Fruit fly (Drosophila melanogaster) whole organism, embryonic: ENCODE data around the gene pbl.

Experiments used
- BEAF-32 ChIP-seq: fragments of 200-800 bp; sonication (Bioruptor generic); optimal IDR thresholded peaks from 3 replicates; lab custom pipeline; 2017; ENCODE audit warnings: missing biosample characterization, missing genetic modification characterization, mild to moderate bottlenecking, moderate library complexity, missing genetic modification reagents
- CG10267 ChIP-seq: fragments of 200-800 bp; sonication (Bioruptor generic); optimal IDR thresholded peaks from 2 replicates; lab custom pipeline; 2018; ENCODE audit warnings: missing biosample characterization, mild to moderate bottlenecking, missing genetic modification characterization, moderate library complexity
- CG11093 ChIP-seq: fragments of 200-800 bp; sonication (Bioruptor generic); IDR thresholded peaks from 3 replicates; pipeline ENCODE4 v1.3.6; 2022; ENCODE audit warnings: missing biosample characterization, missing genetic modification characterization
- CG12744 ChIP-seq: fragments of 200-800 bp; sonication (Bioruptor generic); optimal IDR thresholded peaks from 2 replicates; lab custom pipeline; 2016; ENCODE audit warnings: missing biosample characterization, missing genetic modification characterization
- CG13424 ChIP-seq: fragments of 200-800 bp; sonication (Bioruptor generic); optimal IDR thresholded peaks from 2 replicates; lab custom pipeline; 2019; ENCODE audit warnings: missing biosample characterization, mild to moderate bottlenecking, missing genetic modification characterization, moderate library complexity
- CG1603 ChIP-seq: fragments of 200-800 bp; sonication (Bioruptor generic); optimal IDR thresholded peaks from 2 replicates; lab custom pipeline; 2019; ENCODE audit warnings: missing biosample characterization, mild to moderate bottlenecking, missing genetic modification characterization, moderate library complexity
- CG1647 ChIP-seq: fragments of 200-800 bp; sonication (Bioruptor generic); optimal IDR thresholded peaks from 3 replicates; lab custom pipeline; 2016; ENCODE audit warnings: missing biosample characterization, missing genetic modification characterization
- CG2199 ChIP-seq: fragments of 200-800 bp; sonication (Bioruptor generic); IDR thresholded peaks from 3 replicates; pipeline ENCODE4 v1.3.6; 2022; ENCODE audit warnings: missing biosample characterization, missing genetic modification characterization
- CG30020 ChIP-seq: fragments of 200-800 bp; optimal IDR thresholded peaks from 2 replicates; lab custom pipeline; 2019; ENCODE audit warnings: missing biosample characterization, mild to moderate bottlenecking, missing genetic modification characterization, moderate library complexity
- CG31365 ChIP-seq: fragments of 200-800 bp; sonication (Bioruptor generic); optimal IDR thresholded peaks from 2 replicates; lab custom pipeline; 2018; ENCODE audit warnings: missing biosample characterization, mild to moderate bottlenecking, missing genetic modification characterization
- CG33213 ChIP-seq: fragments of 200-800 bp; sonication (Bioruptor generic); optimal IDR thresholded peaks from 3 replicates; lab custom pipeline; 2016; ENCODE audit warnings: missing biosample characterization, missing genetic modification characterization
- CG34224 ChIP-seq: fragments of 200-800 bp; sonication (Bioruptor generic); IDR thresholded peaks from 3 replicates; pipeline ENCODE4 v1.3.6; 2022; ENCODE audit warnings: missing biosample characterization, missing genetic modification characterization; ENCODE audit not compliant: partially characterized antibody
- CG3838 ChIP-seq: fragments of 200-800 bp; sonication (Bioruptor generic); optimal IDR thresholded peaks from 3 replicates; lab custom pipeline; 2016; ENCODE audit warnings: missing biosample characterization, missing genetic modification characterization
- CG3847 ChIP-seq: fragments of 200-800 bp; sonication (Bioruptor generic); IDR thresholded peaks from 2 replicates; pipeline ENCODE4 v1.3.6; 2022; ENCODE audit warnings: missing biosample characterization, missing genetic modification characterization
- CG4707 ChIP-seq: fragments of 200-800 bp; sonication (Bioruptor generic); optimal IDR thresholded peaks from 2 replicates; lab custom pipeline; 2018; ENCODE audit warnings: missing biosample characterization, mild to moderate bottlenecking, missing genetic modification characterization, moderate library complexity
- CG6791 ChIP-seq: fragments of 200-800 bp; sonication (Bioruptor generic); IDR thresholded peaks from 3 replicates; pipeline ENCODE4 v1.3.6; 2022; ENCODE audit warnings: missing biosample characterization, missing genetic modification characterization; ENCODE audit not compliant: partially characterized antibody
- CG8281 ChIP-seq: fragments of 200-800 bp; sonication (Bioruptor generic); optimal IDR thresholded peaks from 2 replicates; lab custom pipeline; 2018; ENCODE audit warnings: missing biosample characterization, mild to moderate bottlenecking, missing genetic modification characterization, moderate library complexity
- CG8290 ChIP-seq, 3 experiments: fragments of 200-800 bp; sonication (Bioruptor generic); optimal IDR thresholded peaks; 2 replicates each; lab custom pipeline; 2016 to 2019; ENCODE audit warnings: missing biosample characterization in 3 of 3, missing genetic modification characterization in 3 of 3, mild to moderate bottlenecking in 2 of 3, moderate library complexity in 1 of 3
- CG9797 ChIP-seq: fragments of 200-800 bp; sonication (Bioruptor generic); optimal IDR thresholded peaks from 3 replicates; lab custom pipeline; 2018; ENCODE audit warnings: missing biosample characterization, mild to moderate bottlenecking, missing genetic modification characterization
- Doc3 ChIP-seq: fragments of 200-800 bp; sonication (Bioruptor generic); IDR thresholded peaks from 3 replicates; pipeline ENCODE4 v1.3.6; 2022; ENCODE audit warnings: missing biosample characterization, missing genetic modification characterization; ENCODE audit not compliant: partially characterized antibody
- E2f2 ChIP-seq: fragments of 200-800 bp; sonication (Bioruptor generic); IDR thresholded peaks from 2 replicates; pipeline ENCODE4 v1.3.6; 2022; ENCODE audit warnings: missing biosample characterization, missing genetic modification characterization
- Ets65A ChIP-seq: fragments of 200-800 bp; sonication (Bioruptor generic); peaks from one replicate; lab custom pipeline; 2016; ENCODE audit warnings: missing biosample characterization, missing genetic modification characterization
- Ets97D ChIP-seq: fragments of 200-800 bp; sonication (Bioruptor generic); optimal IDR thresholded peaks from 3 replicates; lab custom pipeline; 2016; ENCODE audit warnings: missing biosample characterization, missing genetic modification characterization
- Fer2 ChIP-seq: fragments of 200-800 bp; sonication (Bioruptor generic); optimal IDR thresholded peaks from 2 replicates; lab custom pipeline; 2018; ENCODE audit warnings: missing biosample characterization, mild to moderate bottlenecking, missing genetic modification characterization, moderate library complexity
- Lhr ChIP-seq: fragments of 200-800 bp; sonication (Bioruptor generic); optimal IDR thresholded peaks from 3 replicates; lab custom pipeline; 2017; ENCODE audit warnings: mild to moderate bottlenecking, missing biosample characterization, missing genetic modification reagents, missing genetic modification characterization
- Lpt ChIP-seq: fragments of >200 bp; optimal IDR thresholded peaks from 2 replicates; lab custom pipeline; 2018; ENCODE audit warnings: missing biosample characterization, missing genetic modification characterization
- Myb ChIP-seq: fragments of 200-800 bp; sonication (Bioruptor generic); optimal IDR thresholded peaks from 2 replicates; lab custom pipeline; 2016; ENCODE audit warnings: missing biosample characterization, missing genetic modification characterization
- NC2β ChIP-seq: fragments of 200-800 bp; sonication (Bioruptor generic); optimal IDR thresholded peaks from 2 replicates; lab custom pipeline; 2016; ENCODE audit warnings: missing biosample characterization, missing genetic modification characterization
- Nf-YB ChIP-seq: fragments of 200-800 bp; sonication (Bioruptor generic); optimal IDR thresholded peaks from 3 replicates; lab custom pipeline; 2019; ENCODE audit warnings: missing biosample characterization, mild to moderate bottlenecking, missing genetic modification characterization, moderate library complexity
- Scr ChIP-seq: fragments of 200-800 bp; sonication (Bioruptor generic); IDR thresholded peaks from 2 replicates; pipeline ENCODE4 v1.3.6; 2022; ENCODE audit warnings: missing biosample characterization, missing genetic modification characterization; ENCODE audit not compliant: partially characterized antibody
- Sox100B ChIP-seq: fragments of 200-800 bp; sonication (Bioruptor generic); optimal IDR thresholded peaks from 3 replicates; lab custom pipeline; 2018; ENCODE audit warnings: missing biosample characterization, mild to moderate bottlenecking, missing genetic modification characterization
- Sox102F ChIP-seq: fragments of 200-800 bp; sonication (Bioruptor generic); optimal IDR thresholded peaks from 2 replicates; lab custom pipeline; 2018; ENCODE audit warnings: missing biosample characterization, mild to moderate bottlenecking, missing genetic modification characterization, moderate library complexity
- bbx ChIP-seq: fragments of 200-800 bp; sonication (Bioruptor generic); IDR thresholded peaks from 2 replicates; pipeline ENCODE4 v1.3.6; 2022; ENCODE audit warnings: missing biosample characterization, missing genetic modification characterization; ENCODE audit not compliant: partially characterized antibody
- cas ChIP-seq: fragments of 200-800 bp; sonication (Bioruptor generic); IDR thresholded peaks from 2 replicates; pipeline ENCODE4 v1.3.6; 2022; ENCODE audit warnings: missing biosample characterization, missing genetic modification characterization
- crp ChIP-seq, 2 experiments: fragments of 200-800 bp; sonication (Bioruptor generic); optimal IDR thresholded peaks; 2 replicates in 1 of 2; 3 replicates in 1 of 2; lab custom pipeline; 2017; ENCODE audit warnings: missing biosample characterization in 2 of 2, missing genetic modification characterization in 2 of 2, mild to moderate bottlenecking in 1 of 2, moderate library complexity in 1 of 2
- exex ChIP-seq: fragments of 200-800 bp; sonication (Bioruptor generic); optimal IDR thresholded peaks from 4 replicates; lab custom pipeline; 2018; ENCODE audit warnings: missing biosample characterization, mild to moderate bottlenecking, missing genetic modification characterization, moderate library complexity
- gfzf ChIP-seq: fragments of 200-800 bp; sonication (Bioruptor generic); optimal IDR thresholded peaks from 2 replicates; lab custom pipeline; 2016; ENCODE audit warnings: missing biosample characterization, mild to moderate bottlenecking, missing genetic modification characterization, moderate library complexity
- inv ChIP-seq: fragments of 200-800 bp; sonication (Bioruptor generic); IDR thresholded peaks from 2 replicates; pipeline ENCODE4 v1.3.6; 2022; ENCODE audit warnings: missing biosample characterization, missing genetic modification characterization; ENCODE audit not compliant: partially characterized antibody
- knrl ChIP-seq: fragments of 200-800 bp; sonication (Bioruptor generic); IDR thresholded peaks from 3 replicates; pipeline ENCODE4 v1.3.6; 2022; ENCODE audit warnings: missing biosample characterization, missing genetic modification characterization; ENCODE audit not compliant: partially characterized antibody
- lola ChIP-seq, 3 experiments: fragments of >200 bp in 2 of 3; fragments of 200-800 bp in 1 of 3; sonication (Bioruptor generic) in 1 of 3; optimal IDR thresholded peaks; 2 replicates each; lab custom pipeline; 2017 to 2019; ENCODE audit warnings: missing biosample characterization in 3 of 3, missing genetic modification characterization in 3 of 3, mild to moderate bottlenecking in 1 of 3, moderate library complexity in 1 of 3
- sens ChIP-seq: fragments of 200-800 bp; sonication (Bioruptor generic); peaks from one replicate; lab custom pipeline; 2016; ENCODE audit warnings: missing biosample characterization, missing genetic modification characterization
- stwl ChIP-seq: fragments of 200-800 bp; sonication (Bioruptor generic); optimal IDR thresholded peaks from 3 replicates; lab custom pipeline; 2018; ENCODE audit warnings: missing biosample characterization, mild to moderate bottlenecking, missing genetic modification characterization, moderate library complexity
- sug ChIP-seq: fragments of 200-800 bp; optimal IDR thresholded peaks from 2 replicates; lab custom pipeline; 2019; ENCODE audit warnings: missing biosample characterization, mild to moderate bottlenecking, missing genetic modification characterization, moderate library complexity
- tll ChIP-seq, 2 experiments: fragments of 200-800 bp in 1 of 2; fragments of >200 bp in 1 of 2; sonication (Bioruptor generic) in 1 of 2; optimal IDR thresholded peaks; 2 replicates each; lab custom pipeline; 2017 to 2019; ENCODE audit warnings: missing biosample characterization in 2 of 2, missing genetic modification characterization in 2 of 2, mild to moderate bottlenecking in 1 of 2, moderate library complexity in 1 of 2

Gene pbl

dm6 chr3L:7934200-7934599 lies 22.4 kb upstream of the pbl start:
- no peak for TF ChIP-seq CG3847 (GFP tag; lab: Robert Waterston, UW)
- no peak for TF ChIP-seq NC2β (GFP tag; lab: Kevin White, UChicago)
- 0 out of 3 replicates have a peak, but pooled peaks have one; percentile 40 for TF ChIP-seq CG2199 (GFP tag; lab: Robert Waterston, UW)
- TF ChIP-seq CG6791 (GFP tag; lab: Robert Waterston, UW): no peak
- TF ChIP-seq sug (tag; lab: Kevin White, UChicago): peak; percentile 32
- peak; percentile 86 for TF ChIP-seq exex
- no peak for TF ChIP-seq CG11093 (GFP tag; lab: Robert Waterston, UW)

- TF ChIP-seq gfzf (GFP tag; lab: Kevin White, UChicago) (peak; percentile 70), stwl (tag; lab: Kevin White, UChicago) (peak; percentile 98), Doc3 (GFP tag; lab: Robert Waterston, UW) (peak; percentile 53; the same call in 2 of the 3 replicates), CG1603 (peak; percentile 12), E2f2 (GFP tag; lab: Robert Waterston, UW) (peak; percentile 64), bbx (GFP tag; lab: Robert Waterston, UW) (0 out of 2 replicates have a peak, but pooled peaks have one; percentile 32), crp (GFP tag; optimal IDR thresholded peaks at IDR 0.05; lab: Kevin White, UChicago) (peak in 1 of 2 experiments; percentile 50), CG6791 (GFP tag; lab: Robert Waterston, UW) (peak; percentile 55; the same call in 1 of the 3 replicates), Fer2 (no peak), Ets97D (GFP tag; lab: Kevin White, UChicago) (peak; percentile 7), CG8290 (GFP tag; optimal IDR thresholded peaks at IDR 0.05; lab: Kevin White, UChicago) (peak; percentile 63), CG8290 (tag; optimal IDR thresholded peaks at IDR 0.05; lab: Kevin White, UChicago) (peak; percentile 29 to 53), Lpt (GFP tag; lab: Kevin White, UChicago) (no peak), sens (no peak), knrl (GFP tag; lab: Robert Waterston, UW) (peak; percentile 21; the same call in 1 of the 3 replicates), CG8281 (tag; lab: Kevin White, UChicago) (peak; percentile 55), BEAF-32 (GFP tag; lab: Kevin White, UChicago) (peak; percentile 23), Sox102F (GFP tag; lab: Kevin White, UChicago) (no peak), Scr (GFP tag; lab: Robert Waterston, UW) (peak; percentile 38), Nf-YB (GFP tag; lab: Kevin White, UChicago) (no peak), inv (0 out of 2 replicates have a peak, but pooled peaks have one; percentile 28), CG34224 (no peak), CG3838 (GFP tag; lab: Kevin White, UChicago) (no peak), Myb (GFP tag; lab: Kevin White, UChicago) (peak; percentile 91), Ets65A (GFP tag; lab: Kevin White, UChicago) (peak; percentile 18), CG30020 (tag; lab: Kevin White, UChicago) (no peak), CG12744 (GFP tag; lab: Kevin White, UChicago) (no peak), CG9797 (GFP tag; lab: Kevin White, UChicago) (peak; percentile 24), CG4707 (GFP tag; lab: Kevin White, UChicago) (no peak), Lhr (GFP tag; lab: Kevin White, UChicago) (peak; percentile 48), lola (GFP tag; optimal IDR thresholded peaks at IDR 0.05; lab: Kevin White, UChicago) (no peak), CG31365 (tag; lab: Kevin White, UChicago) (no peak), CG1647 (GFP tag; lab: Kevin White, UChicago) (no peak), CG33213 (no peak), CG10267 (peak; percentile 68), tll (GFP tag; optimal IDR thresholded peaks at IDR 0.05; lab: Kevin White, UChicago) (no peak), cas (GFP tag; lab: Robert Waterston, UW) (no peak), Sox100B (no peak), CG13424 (tag; lab: Kevin White, UChicago) (no peak)
Measured at dm6 chr3L:7915808-7916619, 4.3 kb upstream of the pbl start.
